Worm (Caenorhabditis elegans) whole organism, early embryonic: Measurements from ENCODE around the gene ZK430.5.

Experiments used
- B0310.2 ChIP-seq: sonication (generic microtip); optimal IDR thresholded peaks from 2 replicates; lab custom pipeline; 2016; ENCODE audit warnings: mild to moderate bottlenecking, missing genetic modification characterization, missing compliant biosample characterization
- aly-1 ChIP-seq: sonication (generic microtip); optimal IDR thresholded peaks from 2 replicates; lab custom pipeline; 2016; ENCODE audit warnings: missing genetic modification characterization, missing compliant biosample characterization
- ama-1 ChIP-seq: fragments of 150-350 bp; optimal IDR thresholded peaks from 2 replicates; lab custom pipeline; 2014
- ceh-36 ChIP-seq: sonication (generic microtip); optimal IDR thresholded peaks from 2 replicates; lab custom pipeline; 2016; ENCODE audit warnings: missing genetic modification characterization, inconsistent platforms, missing compliant biosample characterization
- ets-7 ChIP-seq: sonication (generic microtip); optimal IDR thresholded peaks from 2 replicates; lab custom pipeline; 2016; ENCODE audit warnings: missing genotype, missing genetic modification characterization, missing compliant biosample characterization
- hmbx-1 ChIP-seq: sonication (generic microtip); optimal IDR thresholded peaks from 2 replicates; lab custom pipeline; 2016; ENCODE audit warnings: mild to moderate bottlenecking, missing genetic modification characterization, missing compliant biosample characterization
- tra-4 ChIP-seq: sonication (generic microtip); optimal IDR thresholded peaks from 2 replicates; lab custom pipeline; 2017; ENCODE audit warnings: missing genetic modification characterization, missing compliant biosample characterization

ce11 chrII:4453051-4453450 lies 47.6 kb downstream of the ZK430.5 start, which contains the start of gene twk-2:
- TF ChIP-seq ets-7 (tag; lab: Kevin White, UChicago) (no peak), tra-4 (tag; lab: Kevin White, UChicago) (no peak), ama-1 (lab: Kevin White, UChicago) (no peak), aly-1 (tag; lab: Kevin White, UChicago) (no peak), B0310.2 (no peak), ceh-36 (tag; lab: Kevin White, UChicago) (no peak), hmbx-1 (no peak)
